Worm (Caenorhabditis elegans) whole organism, early embryonic: Measurements from ENCODE around the gene C49A9.2.

Experiments
- B0310.2 ChIP-seq: sonication (generic microtip); optimal IDR thresholded peaks from 2 replicates; lab custom pipeline; 2016; ENCODE audit warnings: mild to moderate bottlenecking, missing genetic modification characterization, missing compliant biosample characterization
- aly-1 ChIP-seq: sonication (generic microtip); optimal IDR thresholded peaks from 2 replicates; lab custom pipeline; 2016; ENCODE audit warnings: missing genetic modification characterization, missing compliant biosample characterization
- ama-1 ChIP-seq: fragments of 150-350 bp; optimal IDR thresholded peaks from 2 replicates; lab custom pipeline; 2014
- ceh-13 ChIP-seq: fragments of 200-800 bp; sonication (Bioruptor generic); optimal IDR thresholded peaks from 2 replicates; lab custom pipeline; 2018; ENCODE audit warnings: mild to moderate bottlenecking, missing genetic modification characterization, missing compliant biosample characterization
- ceh-36 ChIP-seq: sonication (generic microtip); optimal IDR thresholded peaks from 2 replicates; lab custom pipeline; 2016; ENCODE audit warnings: missing genetic modification characterization, inconsistent platforms, missing compliant biosample characterization
- flt-1 ChIP-seq: fragments of 200-800 bp; sonication (Bioruptor generic); IDR thresholded peaks from 2 replicates; pipeline ENCODE4 v1.3.6; 2022; ENCODE audit warnings: missing genetic modification characterization, missing compliant biosample characterization
- hmbx-1 ChIP-seq: sonication (generic microtip); optimal IDR thresholded peaks from 2 replicates; lab custom pipeline; 2016; ENCODE audit warnings: mild to moderate bottlenecking, missing genetic modification characterization, missing compliant biosample characterization
- hmg-4 ChIP-seq: fragments of 200-800 bp; sonication (Bioruptor generic); optimal IDR thresholded peaks from 2 replicates; lab custom pipeline; 2018; ENCODE audit warnings: mild to moderate bottlenecking, missing genetic modification characterization, missing compliant biosample characterization
- hnd-1 ChIP-seq: sonication (generic microtip); optimal IDR thresholded peaks from 2 replicates; lab custom pipeline; 2016; ENCODE audit warnings: missing genetic modification characterization, missing compliant biosample characterization
- pes-1 ChIP-seq: fragments of 200-800 bp; sonication (Bioruptor generic); IDR thresholded peaks from 2 replicates; pipeline ENCODE4 v1.3.6; 2022; ENCODE audit warnings: missing genetic modification reagents, missing genetic modification characterization, missing compliant biosample characterization
- scrt-1 ChIP-seq: fragments of 200-800 bp; sonication (Bioruptor generic); IDR thresholded peaks from 2 replicates; pipeline ENCODE4 v1.3.6; 2022; ENCODE audit warnings: missing genetic modification characterization, missing compliant biosample characterization
- sea-1 ChIP-seq: fragments of 200-800 bp; sonication (Bioruptor generic); conservative IDR thresholded peaks from 2 replicates; pipeline ENCODE4 v1.3.6; 2022; ENCODE audit warnings: missing genetic modification characterization, missing compliant biosample characterization
- tbx-11 ChIP-seq: fragments of 200-800 bp; sonication (Bioruptor generic); IDR thresholded peaks from 2 replicates; pipeline ENCODE4 v1.3.6; 2022; ENCODE audit warnings: missing genetic modification characterization, missing compliant biosample characterization
- tra-4 ChIP-seq: sonication (generic microtip); optimal IDR thresholded peaks from 2 replicates; lab custom pipeline; 2017; ENCODE audit warnings: missing genetic modification characterization, missing compliant biosample characterization

ce11 chrIV:6254635-6255034 lies 29.4 kb downstream of the C49A9.2 start, which contains the start of gene T13A10.64:
- TF ChIP-seq tra-4 (no peak), scrt-1 (GFP tag; lab: Robert Waterston, UW) (no peak), ama-1 (lab: Kevin White, UChicago) (no peak), ceh-13 (no peak), tbx-11 (GFP tag; lab: Robert Waterston, UW) (no peak), flt-1 (GFP tag; lab: Robert Waterston, UW) (no peak), aly-1 (tag; lab: Kevin White, UChicago) (no peak), hmbx-1 (tag; lab: Kevin White, UChicago) (no peak), ceh-36 (no peak), pes-1 (no peak), hmg-4 (GFP tag; lab: Kevin White, UChicago) (no peak), hnd-1 (tag; lab: Kevin White, UChicago) (no peak), sea-1 (no peak), B0310.2 (tag; lab: Kevin White, UChicago) (no peak)
